Worm (Caenorhabditis elegans) whole organism, L2 larva: Measurements from ENCODE around the gene B0478.3.

Experiments
- egl-27 ChIP-seq: sonication (generic microtip); optimal IDR thresholded peaks from 3 replicates; lab custom pipeline; 2017; ENCODE audit warnings: missing biosample characterization, missing genetic modification reagents, missing genetic modification characterization
- lin-13 ChIP-seq: fragments of 150-350 bp; optimal IDR thresholded peaks from 2 replicates; lab custom pipeline; 2014; ENCODE audit warnings: missing biosample characterization, missing genetic modification reagents, missing genetic modification characterization
- lin-39 ChIP-seq: fragments of 150-350 bp; optimal IDR thresholded peaks from 2 replicates; lab custom pipeline; 2014; ENCODE audit warnings: missing biosample characterization, missing genetic modification reagents, missing genetic modification characterization
- unc-39 ChIP-seq: fragments of 150-350 bp; optimal IDR thresholded peaks from 2 replicates; lab custom pipeline; 2014; ENCODE audit warnings: missing biosample characterization, missing genetic modification characterization

- TF ChIP-seq egl-27 (tag; lab: Kevin White, UChicago), result no peak
- TF ChIP-seq unc-39, result no peak
- TF ChIP-seq lin-39 (tag; lab: Kevin White, UChicago), result no peak
- TF ChIP-seq lin-13 (GFP tag; lab: Kevin White, UChicago), result no peak
These were observed 12.7 kb upstream of the B0478.3 start, which contains the start of the genes pgl-1 and him-3 for ce11 chrIV:6977089-6977558.
